Fruit fly (Drosophila melanogaster): ENCODE data around the gene Cdk5alpha.

dm6 chr2L:10333091-10333991 lies 22.6 kb upstream of the Cdk5alpha start, which contains the start of gene GATAd:
- TF ChIP-seq CG13204 (GFP tag; optimal IDR thresholded peaks at IDR 0.05) (no peak), gl (tag; optimal IDR thresholded peaks at IDR 0.05) (no peak), CG14655 (GFP tag; optimal IDR thresholded peaks at IDR 0.05) (no peak), Pif1B (GFP tag; optimal IDR thresholded peaks at IDR 0.05) (no peak), fd96Ca (GFP tag; IDR thresholded peaks at IDR 0.05) (no peak), CG34367 (tag; optimal IDR thresholded peaks at IDR 0.05) (no peak)
